Fruit fly (Drosophila melanogaster) whole organism, adult: Measurements from ENCODE around the gene mRRF2.

Experiments used
- CG11617 ChIP-seq: fragments of 200-800 bp; sonication (Bioruptor generic); optimal IDR thresholded peaks from 2 replicates; lab custom pipeline; 2017; ENCODE audit warnings: mild to moderate bottlenecking, missing biosample characterization, missing genetic modification reagents, missing genetic modification characterization
- CG12768 ChIP-seq: fragments of 200-800 bp; sonication (Bioruptor generic); optimal IDR thresholded peaks from 2 replicates; lab custom pipeline; 2017; ENCODE audit warnings: missing biosample characterization, missing genetic modification characterization, mild to moderate bottlenecking, moderate library complexity, missing genetic modification reagents
- CG14711 ChIP-seq: fragments of 200-800 bp; sonication (Bioruptor generic); optimal IDR thresholded peaks from 2 replicates; lab custom pipeline; 2018; ENCODE audit warnings: missing biosample characterization, mild to moderate bottlenecking, missing genetic modification characterization, moderate library complexity
- CG1620 ChIP-seq: fragments of 200-800 bp; sonication (Bioruptor generic); optimal IDR thresholded peaks from 2 replicates; lab custom pipeline; 2016; ENCODE audit warnings: missing biosample characterization, missing genetic modification characterization
- CG33017 ChIP-seq: fragments of 200-800 bp; sonication (Bioruptor generic); optimal IDR thresholded peaks from 2 replicates; lab custom pipeline; 2018; ENCODE audit warnings: missing biosample characterization, mild to moderate bottlenecking, missing genetic modification characterization, moderate library complexity
- CG5204 ChIP-seq: fragments of 200-800 bp; sonication (Bioruptor generic); optimal IDR thresholded peaks from 2 replicates; lab custom pipeline; 2016; ENCODE audit warnings: missing biosample characterization, missing genetic modification characterization
- CG7045 ChIP-seq: fragments of 200-800 bp; sonication (Bioruptor generic); optimal IDR thresholded peaks from 2 replicates; lab custom pipeline; 2017; ENCODE audit warnings: missing biosample characterization, mild to moderate bottlenecking, missing genetic modification characterization
- CG7101 ChIP-seq: fragments of 200-800 bp; sonication (Bioruptor generic); optimal IDR thresholded peaks from 2 replicates; lab custom pipeline; 2018; ENCODE audit warnings: missing biosample characterization, mild to moderate bottlenecking, missing genetic modification characterization, moderate library complexity
- Clk ChIP-seq: fragments of 200-800 bp; sonication (Bioruptor generic); optimal IDR thresholded peaks from 2 replicates; lab custom pipeline; 2017; ENCODE audit warnings: missing biosample characterization, missing genetic modification characterization
- Crg-1 ChIP-seq: fragments of 200-800 bp; sonication (Bioruptor generic); optimal IDR thresholded peaks from 2 replicates; lab custom pipeline; 2016; ENCODE audit warnings: missing biosample characterization, missing genetic modification characterization
- Hr96 ChIP-seq: fragments of 200-800 bp; sonication (Bioruptor generic); optimal IDR thresholded peaks from 2 replicates; lab custom pipeline; 2016; ENCODE audit warnings: missing biosample characterization, missing genetic modification characterization
- Mnt ChIP-seq: fragments of 200-800 bp; sonication (Bioruptor generic); optimal IDR thresholded peaks from 2 replicates; lab custom pipeline; 2016; ENCODE audit warnings: missing biosample characterization, mild to moderate bottlenecking, missing genetic modification characterization
- bab1 ChIP-seq: fragments of 200-800 bp; sonication (Bioruptor generic); optimal IDR thresholded peaks from 3 replicates; lab custom pipeline; 2019; ENCODE audit warnings: missing biosample characterization, mild to moderate bottlenecking, missing genetic modification characterization, moderate library complexity
- cic ChIP-seq: fragments of 200-800 bp; sonication (Bioruptor generic); optimal IDR thresholded peaks from 2 replicates; lab custom pipeline; 2017; ENCODE audit warnings: missing biosample characterization, mild to moderate bottlenecking, missing genetic modification characterization, moderate library complexity
- cnc ChIP-seq, 2 experiments: fragments of >200 bp; optimal IDR thresholded peaks; 2 replicates each; lab custom pipeline; 2017
- kay ChIP-seq: fragments of 200-800 bp; sonication (Bioruptor generic); peaks from one replicate; lab custom pipeline; 2016; ENCODE audit warnings: missing biosample characterization, missing genetic modification characterization, borderline replicate concordance
- ovo ChIP-seq: fragments of 200-800 bp; sonication (Bioruptor generic); optimal IDR thresholded peaks from 2 replicates; lab custom pipeline; 2016; ENCODE audit warnings: missing biosample characterization, missing genetic modification characterization
- pad ChIP-seq: fragments of 200-800 bp; sonication (Bioruptor generic); optimal IDR thresholded peaks from 3 replicates; lab custom pipeline; 2017; ENCODE audit warnings: missing biosample characterization, missing genetic modification characterization, mild to moderate bottlenecking, moderate library complexity, missing genetic modification reagents
- tj ChIP-seq: fragments of 200-800 bp; sonication (Bioruptor generic); optimal IDR thresholded peaks from 3 replicates; lab custom pipeline; 2017; ENCODE audit warnings: missing biosample characterization, mild to moderate bottlenecking, missing genetic modification characterization, moderate library complexity
- toe ChIP-seq: fragments of 200-800 bp; sonication (Bioruptor generic); optimal IDR thresholded peaks from 2 replicates; lab custom pipeline; 2016; ENCODE audit warnings: missing biosample characterization, missing genetic modification characterization

The mRRF2 gene

DNA sequence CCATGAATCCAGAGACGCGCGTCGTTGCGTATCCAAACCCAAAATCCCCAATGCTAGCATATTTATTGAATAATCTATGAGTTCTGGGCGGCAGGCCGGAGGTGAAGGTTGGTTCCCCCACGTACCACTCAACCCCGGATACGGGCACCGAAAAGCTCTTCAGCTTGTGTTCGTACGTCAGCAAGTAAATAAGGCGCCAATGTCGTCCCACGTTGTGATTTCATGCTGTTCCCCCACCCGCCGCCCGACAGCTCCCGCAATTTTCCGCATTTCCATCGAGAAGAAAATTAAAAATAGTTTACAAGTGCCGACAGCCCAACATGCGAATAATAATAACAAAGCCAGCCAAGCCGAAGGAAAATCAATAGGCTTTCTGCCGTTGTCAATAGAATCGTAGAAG, 14.7 kb upstream of the mRRF2 start:
- TF ChIP-seq CG14711 (tag; lab: Kevin White, UChicago) (no peak), pad (GFP tag; lab: Kevin White, UChicago) (no peak), CG33017 (no peak), CG7045 (GFP tag; lab: Kevin White, UChicago) (no peak)

DNA sequence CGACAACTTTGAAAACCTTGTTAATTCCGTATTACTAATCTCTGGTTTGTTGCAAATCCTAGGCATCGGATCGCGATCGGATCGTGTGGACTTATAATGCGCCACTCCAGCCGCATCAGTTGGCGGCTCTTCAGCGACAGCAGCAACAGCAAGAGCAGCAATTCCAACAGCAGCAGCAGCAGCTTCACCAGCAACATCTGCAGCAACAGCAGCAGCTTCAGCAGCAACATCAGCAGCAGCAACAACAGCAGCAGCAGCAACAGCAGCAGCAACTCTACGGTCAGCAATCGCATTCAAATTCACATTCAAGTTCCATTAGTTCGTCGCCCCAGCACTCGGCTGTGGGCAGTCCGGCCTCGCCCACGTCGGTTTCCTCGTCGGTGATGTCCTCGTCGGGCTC, 10.7 kb upstream of the mRRF2 start:
- TF ChIP-seq Mnt (GFP tag; lab: Kevin White, UChicago) (no peak), CG33017 (no peak)

DNA sequence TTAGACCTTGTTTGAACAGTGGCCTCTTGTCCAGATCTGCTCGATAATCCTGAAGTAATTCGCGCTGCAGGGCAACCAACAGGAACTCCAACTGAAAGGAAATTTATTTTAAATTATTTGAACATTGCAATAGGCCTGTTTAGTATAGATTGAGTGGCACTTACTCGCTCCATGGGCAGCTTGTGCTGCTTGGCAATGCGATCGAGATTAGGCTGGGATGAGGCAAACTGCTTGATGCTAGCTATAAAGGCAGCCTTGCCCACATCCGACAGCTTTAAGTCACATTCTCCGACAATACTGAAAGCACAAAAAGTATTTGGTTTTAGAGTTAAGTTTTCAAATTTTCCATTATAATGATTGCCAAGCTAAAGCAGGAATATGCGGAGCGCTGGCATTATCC, 4.3 kb upstream of the mRRF2 start, which contains the start of gene CG13843:
TSS of gene CG13843 (plus strand) at position 301 of the 400 bp plus-strand sequence.
- TF ChIP-seq pad (GFP tag; lab: Kevin White, UChicago) (no peak), toe (GFP tag; lab: Kevin White, UChicago) (no peak), CG7101 (tag; lab: Kevin White, UChicago) (no peak), CG12768 (GFP tag; lab: Kevin White, UChicago) (no peak), Mnt (GFP tag; lab: Kevin White, UChicago) (no peak), CG1620 (GFP tag; lab: Kevin White, UChicago) (no peak), cic (GFP tag; lab: Kevin White, UChicago) (no peak), Hr96 (no peak), kay (GFP tag; lab: Kevin White, UChicago) (no peak), CG7045 (GFP tag; lab: Kevin White, UChicago) (no peak), CG5204 (GFP tag; lab: Kevin White, UChicago) (no peak), bab1 (GFP tag; lab: Kevin White, UChicago) (no peak), cnc (optimal IDR thresholded peaks at IDR 0.05; lab: Kevin White, UChicago) (no peak), Clk (GFP tag; lab: Kevin White, UChicago) (no peak), CG11617 (no peak), ovo (GFP tag; lab: Kevin White, UChicago) (no peak), CG33017 (no peak)

DNA sequence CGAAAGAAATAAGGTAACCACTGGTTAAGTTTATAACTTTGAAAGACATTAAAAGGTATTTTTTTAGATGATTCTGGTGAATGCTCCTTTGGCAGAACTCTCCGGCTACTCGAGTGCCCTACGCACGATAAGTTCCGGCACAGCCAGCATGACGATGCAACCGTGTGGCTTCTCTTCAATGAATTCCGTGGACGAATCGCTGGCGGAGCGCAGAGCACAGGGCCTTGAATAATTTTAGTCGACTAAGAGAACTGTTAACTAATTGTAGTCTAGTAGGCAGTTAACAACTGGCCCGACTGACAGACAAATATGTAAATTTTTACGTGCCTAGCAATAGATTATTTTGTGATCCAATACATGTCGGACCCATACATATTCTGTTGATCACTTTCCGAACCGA, 2.7 kb downstream of the mRRF2 start, which contains the start of gene CG31161:
TSS of gene CG31161 (plus strand) at position 301 of the 400 bp plus-strand sequence.
- TF ChIP-seq CG5204 (GFP tag; lab: Kevin White, UChicago) (no peak), Mnt (GFP tag; lab: Kevin White, UChicago) (no peak), cic (GFP tag; lab: Kevin White, UChicago) (no peak), cnc (optimal IDR thresholded peaks at IDR 0.05; lab: Kevin White, UChicago) (no peak), Hr96 (no peak), Crg-1 (GFP tag; lab: Kevin White, UChicago) (no peak), CG12768 (GFP tag; lab: Kevin White, UChicago) (no peak), tj (GFP tag; lab: Kevin White, UChicago) (no peak), CG14711 (tag; lab: Kevin White, UChicago) (no peak), ovo (GFP tag; lab: Kevin White, UChicago) (no peak), kay (GFP tag; lab: Kevin White, UChicago) (no peak), bab1 (GFP tag; lab: Kevin White, UChicago) (no peak), CG1620 (GFP tag; lab: Kevin White, UChicago) (no peak), CG7101 (tag; lab: Kevin White, UChicago) (no peak), CG7045 (GFP tag; lab: Kevin White, UChicago) (no peak), CG33017 (no peak), Clk (GFP tag; lab: Kevin White, UChicago) (no peak), toe (GFP tag; lab: Kevin White, UChicago) (no peak)

DNA sequence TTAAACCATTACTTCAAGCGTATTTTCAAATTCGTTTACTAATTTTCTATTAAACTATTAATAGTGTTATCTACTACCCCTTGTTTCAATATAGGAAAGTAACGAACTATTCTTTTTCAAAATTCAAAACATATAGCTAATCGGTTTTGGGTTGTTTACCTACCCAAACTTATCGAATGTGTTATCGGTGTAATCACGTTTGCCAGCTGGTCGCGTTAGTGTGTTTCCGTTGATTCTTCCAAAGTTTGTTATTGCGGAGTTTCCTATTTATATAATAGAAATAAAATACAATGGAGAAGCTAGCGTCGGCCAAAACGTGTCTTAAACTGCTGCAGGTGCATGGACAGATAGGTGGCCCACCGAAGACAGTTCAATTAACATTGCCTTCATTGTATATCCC, 4.8 kb downstream of the mRRF2 start, which contains the start of gene mRpL45:
TSS of gene mRpL45 (plus strand) at position 213 of the 400 bp plus-strand sequence.
- peak; percentile 24 for TF ChIP-seq Mnt (GFP tag; lab: Kevin White, UChicago)
- TF ChIP-seq CG7045 (GFP tag; lab: Kevin White, UChicago): no peak
- no peak for TF ChIP-seq pad (GFP tag; lab: Kevin White, UChicago)
- no peak for TF ChIP-seq CG1620 (GFP tag; lab: Kevin White, UChicago)
- no peak for TF ChIP-seq Clk (GFP tag; lab: Kevin White, UChicago)
- TF ChIP-seq CG7101 (tag; lab: Kevin White, UChicago): no peak
- no peak for TF ChIP-seq kay (GFP tag; lab: Kevin White, UChicago)
- no peak for TF ChIP-seq CG12768 (GFP tag; lab: Kevin White, UChicago)
- peak; percentile 12 for TF ChIP-seq bab1 (GFP tag; lab: Kevin White, UChicago)
- TF ChIP-seq Crg-1 (GFP tag; lab: Kevin White, UChicago): no peak
- no peak for TF ChIP-seq CG33017
- TF ChIP-seq toe (GFP tag; lab: Kevin White, UChicago): no peak
- TF ChIP-seq tj (GFP tag; lab: Kevin White, UChicago): no peak
- TF ChIP-seq CG14711 (tag; lab: Kevin White, UChicago): no peak

DNA sequence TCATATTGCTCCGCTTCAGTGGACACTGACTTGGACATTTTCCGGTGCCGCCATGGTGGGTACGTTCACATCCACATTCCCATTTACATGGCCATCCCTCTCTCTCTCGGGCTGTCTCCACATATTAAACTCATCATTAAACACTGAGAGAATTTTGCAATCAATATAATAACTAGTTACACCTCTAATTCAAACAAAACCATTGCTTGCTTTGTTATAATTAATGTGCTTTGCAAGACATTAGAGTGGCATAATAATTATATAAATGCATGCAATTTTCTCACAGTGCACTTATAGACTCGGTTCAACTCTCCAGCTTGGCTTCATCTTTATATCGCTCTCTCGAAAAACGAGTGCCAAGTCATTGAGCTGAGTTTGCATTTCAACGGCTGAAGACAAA, 11.3 kb downstream of the mRRF2 start:
- TF ChIP-seq bab1 (GFP tag; lab: Kevin White, UChicago): peak; percentile 69
- no peak for TF ChIP-seq CG1620 (GFP tag; lab: Kevin White, UChicago)
- TF ChIP-seq Hr96: no peak
- TF ChIP-seq cnc (optimal IDR thresholded peaks at IDR 0.05; lab: Kevin White, UChicago): peak in 1 of 2 experiments; percentile 3
- TF ChIP-seq tj (GFP tag; lab: Kevin White, UChicago): peak; percentile 82
- no peak for TF ChIP-seq cic (GFP tag; lab: Kevin White, UChicago)
- no peak for TF ChIP-seq CG5204 (GFP tag; lab: Kevin White, UChicago)
- TF ChIP-seq CG11617: no peak
- TF ChIP-seq Crg-1 (GFP tag; lab: Kevin White, UChicago): no peak
- TF ChIP-seq CG14711 (tag; lab: Kevin White, UChicago): peak; percentile 51
- TF ChIP-seq CG7101 (tag; lab: Kevin White, UChicago): peak; percentile 32
